Comparison of ENCODE assay signal across 1 worm cellular context in genomic region chrV:4889477-4889876, ce11.
TF ChIP-seq lines count a peak whose summit lies in the region.

TSS of gene ugt-12 (minus strand) at chrV:4889629.

TF ChIP-seq in whole organism, L2 larva, 48 proteins besides CTCF, POLR2A, EP300 and RAD21 (continued from another document):
- TF ChIP-seq ama-1 (optimal IDR thresholded peaks at IDR 0.05; lab: Kevin White, UChicago): no peak
- no peak for TF ChIP-seq skn-1 (tag; optimal IDR thresholded peaks at IDR 0.05; lab: Kevin White, UChicago)
- peak; percentile 7 for TF ChIP-seq gmeb-1 (tag; optimal IDR thresholded peaks at IDR 0.05; lab: Kevin White, UChicago)
